Fruit fly (Drosophila melanogaster) whole organism, embryonic: Measurements from ENCODE around the gene bt.
A peak's percentile ranks its signal among the peaks of the same experiment; 100 is the strongest.

Experiments used
- CG10431 ChIP-seq: fragments of 200-800 bp; sonication (Bioruptor generic); optimal IDR thresholded peaks from 3 replicates; lab custom pipeline; 2018; ENCODE audit warnings: missing biosample characterization, mild to moderate bottlenecking, missing genetic modification characterization
- CG31365 ChIP-seq: fragments of 200-800 bp; sonication (Bioruptor generic); optimal IDR thresholded peaks from 2 replicates; lab custom pipeline; 2018; ENCODE audit warnings: missing biosample characterization, mild to moderate bottlenecking, missing genetic modification characterization
- CG7271 ChIP-seq: fragments of 200-800 bp; sonication (Bioruptor generic); optimal IDR thresholded peaks from 2 replicates; lab custom pipeline; 2018; ENCODE audit warnings: missing biosample characterization, mild to moderate bottlenecking, missing genetic modification characterization, moderate library complexity
- NFAT ChIP-seq: fragments of 200-800 bp; sonication (Bioruptor generic); IDR thresholded peaks from 2 replicates; pipeline ENCODE4 v1.3.6; 2022; ENCODE audit warnings: missing biosample characterization, missing genetic modification characterization
- Nf-YB ChIP-seq: fragments of 200-800 bp; sonication (Bioruptor generic); optimal IDR thresholded peaks from 3 replicates; lab custom pipeline; 2019; ENCODE audit warnings: missing biosample characterization, mild to moderate bottlenecking, missing genetic modification characterization, moderate library complexity
- Six4 ChIP-seq: fragments of 200-800 bp; sonication (Bioruptor generic); optimal IDR thresholded peaks from 2 replicates; lab custom pipeline; 2016; ENCODE audit warnings: missing biosample characterization, missing genetic modification characterization
- ase ChIP-seq: fragments of 200-800 bp; sonication (Bioruptor generic); IDR thresholded peaks from 3 replicates; pipeline ENCODE4 v1.3.6; 2022; ENCODE audit warnings: missing biosample characterization, missing genetic modification characterization
- hkb ChIP-seq, 2 experiments: fragments of 200-800 bp in 1 of 2; fragments of >200 bp in 1 of 2; sonication (Bioruptor generic) in 1 of 2; IDR thresholded peaks in 1 of 2; optimal IDR thresholded peaks in 1 of 2; 2 replicates each; pipeline versions ENCODE4 v1.3.6 to Lab custom; 2017 to 2022; ENCODE audit warnings: missing biosample characterization in 1 of 2, missing genetic modification characterization in 1 of 2
- klu ChIP-seq: fragments of 200-800 bp; sonication (Bioruptor generic); IDR thresholded peaks from 2 replicates; pipeline ENCODE4 v1.3.6; 2022; ENCODE audit warnings: missing biosample characterization, missing genetic modification characterization
- lola ChIP-seq, 3 experiments: fragments of >200 bp in 2 of 3; fragments of 200-800 bp in 1 of 3; sonication (Bioruptor generic) in 1 of 3; optimal IDR thresholded peaks; 2 replicates each; lab custom pipeline; 2017 to 2019; ENCODE audit warnings: missing biosample characterization in 3 of 3, missing genetic modification characterization in 3 of 3, mild to moderate bottlenecking in 1 of 3, moderate library complexity in 1 of 3
- tna ChIP-seq: fragments of 200-800 bp; sonication (Bioruptor generic); IDR thresholded peaks from 2 replicates; pipeline ENCODE4 v1.3.6; 2022; ENCODE audit warnings: missing biosample characterization, missing genetic modification characterization; ENCODE audit not compliant: partially characterized antibody
- trh ChIP-seq: fragments of 200-800 bp; sonication (Bioruptor generic); optimal IDR thresholded peaks from 2 replicates; lab custom pipeline; 2016; ENCODE audit warnings: missing biosample characterization, missing genetic modification characterization

DNA sequence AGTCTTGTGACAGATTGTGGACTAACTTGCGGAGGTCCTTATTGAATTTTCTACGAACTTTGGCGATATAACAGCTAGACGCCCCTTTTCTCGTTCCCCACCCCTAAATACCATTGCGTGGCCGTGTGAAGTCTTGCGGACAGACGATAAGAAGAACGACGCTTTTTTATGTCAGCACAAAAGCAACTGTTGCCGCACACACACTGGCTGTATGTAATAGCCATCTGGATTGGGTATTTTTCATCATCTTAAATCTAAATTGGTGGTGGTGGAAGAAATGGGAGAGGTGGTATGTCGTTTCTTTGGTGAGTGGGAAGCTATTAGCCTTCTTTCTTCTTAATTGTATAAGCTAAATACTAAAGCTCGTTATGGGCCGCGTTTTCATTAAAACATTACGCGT is 22.3 kb upstream of the bt start:
- no peak for TF ChIP-seq lola (GFP tag; optimal IDR thresholded peaks at IDR 0.05; lab: Kevin White, UChicago)
- TF ChIP-seq CG10431 (GFP tag; lab: Kevin White, UChicago) = no peak
- TF ChIP-seq Six4 (GFP tag; lab: Kevin White, UChicago) = no peak
- no peak for TF ChIP-seq hkb (optimal IDR thresholded peaks at IDR 0.05; lab: Kevin White, UChicago)
- no peak for TF ChIP-seq hkb (GFP tag; IDR thresholded peaks at IDR 0.05; lab: Robert Waterston, UW)
- no peak for TF ChIP-seq trh
- peak; percentile 45 for TF ChIP-seq Nf-YB (GFP tag; lab: Kevin White, UChicago)
- no peak for TF ChIP-seq tna (GFP tag; lab: Robert Waterston, UW)
- no peak for TF ChIP-seq ase (GFP tag; lab: Robert Waterston, UW)
- no peak for TF ChIP-seq klu (GFP tag; lab: Robert Waterston, UW)
- no peak for TF ChIP-seq CG7271 (tag; lab: Kevin White, UChicago)
- no peak for TF ChIP-seq NFAT
- no peak for TF ChIP-seq CG31365 (tag; lab: Kevin White, UChicago)
